Fruit fly (Drosophila melanogaster): ENCODE data around the gene mTerf3.
A peak's percentile ranks its signal among the peaks of the same experiment; 100 is the strongest.

The mTerf3 gene

dm6 chr3L:20551862-20552261 is 31.3 kb upstream of the mTerf3 start:
- TF ChIP-seq CG15710 (tag; optimal IDR thresholded peaks at IDR 0.05): peak; percentile 63
- no peak for TF ChIP-seq D1 (tag; optimal IDR thresholded peaks at IDR 0.05)
- peak; percentile 71 for TF ChIP-seq Pif1A (GFP tag; optimal IDR thresholded peaks at IDR 0.05)
- TF ChIP-seq EcR (GFP tag; optimal IDR thresholded peaks at IDR 0.05): no peak
- peak; percentile 64; the same call in 2 of the 3 replicates for TF ChIP-seq fd96Ca (GFP tag; IDR thresholded peaks at IDR 0.05)
- peak; percentile 34 for TF ChIP-seq gl (tag; optimal IDR thresholded peaks at IDR 0.05)
- TF ChIP-seq Pif1B (GFP tag; optimal IDR thresholded peaks at IDR 0.05): peak; percentile 73
- TF ChIP-seq CG17806 (tag; optimal IDR thresholded peaks at IDR 0.05): peak; percentile 71
- peak; percentile 68 for TF ChIP-seq CG8159 (tag; optimal IDR thresholded peaks at IDR 0.05)
- TF ChIP-seq CG10348 (GFP tag; IDR thresholded peaks at IDR 0.05): no peak
- TF ChIP-seq Snoo (tag; optimal IDR thresholded peaks at IDR 0.05): peak; percentile 44
- no peak for TF ChIP-seq CG13204 (GFP tag; optimal IDR thresholded peaks at IDR 0.05)
- no peak for TF ChIP-seq CG32121 (GFP tag; IDR thresholded peaks at IDR 0.05)
- TF ChIP-seq CG14655 (GFP tag; optimal IDR thresholded peaks at IDR 0.05): peak; percentile 77
- TF ChIP-seq CG12605 (GFP tag; IDR thresholded peaks at IDR 0.05): peak; percentile 54; the same call in 1 of the 2 replicates
- peak; percentile 57 for TF ChIP-seq CG9948 (tag; optimal IDR thresholded peaks at IDR 0.05)
- peak; percentile 63 for TF ChIP-seq CG8301 (tag; optimal IDR thresholded peaks at IDR 0.05)
- TF ChIP-seq Ets98B (GFP tag; IDR thresholded peaks at IDR 0.05): 0 out of 2 replicates have a peak, but pooled peaks have one; percentile 30
- peak; percentile 43 for TF ChIP-seq CG34367 (tag; optimal IDR thresholded peaks at IDR 0.05)
- 0 out of 2 replicates have a peak, but pooled peaks have one; percentile 13 for TF ChIP-seq rn (GFP tag; IDR thresholded peaks at IDR 0.05)
- TF ChIP-seq CG4496 (GFP tag; IDR thresholded peaks at IDR 0.05): peak; percentile 70; the same call in 1 of the 3 replicates

dm6 chr3L:20549358-20549757 is 28.8 kb upstream of the mTerf3 start:
- TF ChIP-seq CG10348 (GFP tag; IDR thresholded peaks at IDR 0.05) (no peak), Pif1A (GFP tag; optimal IDR thresholded peaks at IDR 0.05) (peak; percentile 42), CG13204 (GFP tag; optimal IDR thresholded peaks at IDR 0.05) (peak; percentile 28), CG14655 (GFP tag; optimal IDR thresholded peaks at IDR 0.05) (peak; percentile 64), gl (tag; optimal IDR thresholded peaks at IDR 0.05) (peak; percentile 54), CG8301 (tag; optimal IDR thresholded peaks at IDR 0.05) (peak; percentile 53), Snoo (tag; optimal IDR thresholded peaks at IDR 0.05) (peak; percentile 72), D1 (tag; optimal IDR thresholded peaks at IDR 0.05) (peak; percentile 45), EcR (GFP tag; optimal IDR thresholded peaks at IDR 0.05) (peak; percentile 20), CG4496 (GFP tag; IDR thresholded peaks at IDR 0.05) (no peak), Pif1B (GFP tag; optimal IDR thresholded peaks at IDR 0.05) (peak; percentile 41), rn (GFP tag; IDR thresholded peaks at IDR 0.05) (no peak), CG15710 (tag; optimal IDR thresholded peaks at IDR 0.05) (peak; percentile 70), CG17806 (tag; optimal IDR thresholded peaks at IDR 0.05) (peak; percentile 84), fd96Ca (GFP tag; IDR thresholded peaks at IDR 0.05) (no peak), CG32121 (GFP tag; IDR thresholded peaks at IDR 0.05) (no peak), Ets98B (GFP tag; IDR thresholded peaks at IDR 0.05) (no peak), CG9948 (tag; optimal IDR thresholded peaks at IDR 0.05) (peak; percentile 77), CG8159 (tag; optimal IDR thresholded peaks at IDR 0.05) (peak; percentile 77), CG34367 (tag; optimal IDR thresholded peaks at IDR 0.05) (peak; percentile 77), CG12605 (GFP tag; IDR thresholded peaks at IDR 0.05) (0 out of 2 replicates have a peak, but pooled peaks have one; percentile 27)

dm6 chr3L:20548201-20548854 is 27.8 kb upstream of the mTerf3 start:
- TF ChIP-seq rn (GFP tag; IDR thresholded peaks at IDR 0.05) (no peak), CG32121 (GFP tag; IDR thresholded peaks at IDR 0.05) (no peak), EcR (GFP tag; optimal IDR thresholded peaks at IDR 0.05) (no peak), CG13204 (GFP tag; optimal IDR thresholded peaks at IDR 0.05) (no peak), CG9948 (tag; optimal IDR thresholded peaks at IDR 0.05) (no peak), gl (tag; optimal IDR thresholded peaks at IDR 0.05) (no peak), CG4496 (GFP tag; IDR thresholded peaks at IDR 0.05) (no peak), CG10348 (GFP tag; IDR thresholded peaks at IDR 0.05) (no peak), CG8159 (tag; optimal IDR thresholded peaks at IDR 0.05) (no peak), CG17806 (tag; optimal IDR thresholded peaks at IDR 0.05) (no peak), Pif1A (GFP tag; optimal IDR thresholded peaks at IDR 0.05) (no peak)

- TF ChIP-seq D1 (tag; optimal IDR thresholded peaks at IDR 0.05) (peak; percentile 41), EcR (GFP tag; optimal IDR thresholded peaks at IDR 0.05) (no peak), fd96Ca (GFP tag; IDR thresholded peaks at IDR 0.05) (no peak)
Observed at dm6 chr3L:20540975-20541951, 20.7 kb upstream of the mTerf3 start.

dm6 chr3L:20540182-20540974 is 19.8 kb upstream of the mTerf3 start, which contains the start of gene Rcd2:
TSS of gene Rcd2 (minus strand) at chr3L:20540417.
- peak; percentile 56 for TF ChIP-seq CG34367 (tag; optimal IDR thresholded peaks at IDR 0.05)
- peak; percentile 72 for TF ChIP-seq CG17806 (tag; optimal IDR thresholded peaks at IDR 0.05)
- TF ChIP-seq Ets98B (GFP tag; IDR thresholded peaks at IDR 0.05): peak; percentile 74; the same call in 1 of the 2 replicates
- TF ChIP-seq Pif1A (GFP tag; optimal IDR thresholded peaks at IDR 0.05): peak; percentile 82
- TF ChIP-seq CG8301 (tag; optimal IDR thresholded peaks at IDR 0.05): peak; percentile 82
- peak; percentile 47 for TF ChIP-seq rn (GFP tag; IDR thresholded peaks at IDR 0.05)
- peak; percentile 69 for TF ChIP-seq CG4496 (GFP tag; IDR thresholded peaks at IDR 0.05)
- TF ChIP-seq CG13204 (GFP tag; optimal IDR thresholded peaks at IDR 0.05): no peak
- TF ChIP-seq CG9948 (tag; optimal IDR thresholded peaks at IDR 0.05): peak; percentile 73
- peak; percentile 83 for TF ChIP-seq D1 (tag; optimal IDR thresholded peaks at IDR 0.05)
- peak; percentile 32; the same call in 1 of the 3 replicates for TF ChIP-seq fd96Ca (GFP tag; IDR thresholded peaks at IDR 0.05)
- TF ChIP-seq CG15710 (tag; optimal IDR thresholded peaks at IDR 0.05): peak; percentile 68
- TF ChIP-seq Snoo (tag; optimal IDR thresholded peaks at IDR 0.05): peak; percentile 73
- peak; percentile 52 for TF ChIP-seq gl (tag; optimal IDR thresholded peaks at IDR 0.05)
- TF ChIP-seq EcR (GFP tag; optimal IDR thresholded peaks at IDR 0.05): peak; percentile 63
- TF ChIP-seq CG8159 (tag; optimal IDR thresholded peaks at IDR 0.05): peak; percentile 83
- TF ChIP-seq CG14655 (GFP tag; optimal IDR thresholded peaks at IDR 0.05): peak; percentile 76
- TF ChIP-seq CG12605 (GFP tag; IDR thresholded peaks at IDR 0.05): 0 out of 2 replicates have a peak, but pooled peaks have one; percentile 37
- TF ChIP-seq CG10348 (GFP tag; IDR thresholded peaks at IDR 0.05): no peak
- TF ChIP-seq CG32121 (GFP tag; IDR thresholded peaks at IDR 0.05): peak; percentile 87
- peak; percentile 82 for TF ChIP-seq Pif1B (GFP tag; optimal IDR thresholded peaks at IDR 0.05)

All from whole organism, pupa.